Fruit fly (Drosophila melanogaster) whole organism, embryonic: ENCODE measurements around the gene Chd1.

ENCODE experiments used
- CG11093 ChIP-seq: fragments of 200-800 bp; sonication (Bioruptor generic); IDR thresholded peaks from 3 replicates; pipeline ENCODE4 v1.3.6; 2022; ENCODE audit warnings: missing biosample characterization, missing genetic modification characterization
- CG11723 ChIP-seq: fragments of 200-800 bp; sonication (Bioruptor generic); optimal IDR thresholded peaks from 2 replicates; lab custom pipeline; 2017; ENCODE audit warnings: missing biosample characterization, mild to moderate bottlenecking, missing genetic modification characterization
- CG13287 ChIP-seq: fragments of 200-800 bp; sonication (Bioruptor generic); IDR thresholded peaks from 2 replicates; pipeline ENCODE4 v1.3.6; 2022; ENCODE audit warnings: missing biosample characterization, missing genetic modification characterization; ENCODE audit not compliant: partially characterized antibody
- CG16779 ChIP-seq: fragments of 200-800 bp; sonication (Bioruptor generic); IDR thresholded peaks from 2 replicates; pipeline ENCODE4 v1.3.6; 2022; ENCODE audit warnings: missing biosample characterization, missing genetic modification characterization
- CG16813 ChIP-seq: fragments of 200-800 bp; sonication (Bioruptor generic); IDR thresholded peaks from 3 replicates; pipeline ENCODE4 v1.3.6; 2022; ENCODE audit warnings: missing biosample characterization, missing genetic modification characterization; ENCODE audit not compliant: partially characterized antibody
- CG17829 ChIP-seq: fragments of 200-800 bp; optimal IDR thresholded peaks from 2 replicates; lab custom pipeline; 2019; ENCODE audit warnings: missing biosample characterization, mild to moderate bottlenecking, missing genetic modification characterization, moderate library complexity
- CG32532 ChIP-seq: fragments of 200-800 bp; sonication (Bioruptor generic); IDR thresholded peaks from 2 replicates; pipeline ENCODE4 v1.3.6; 2022; ENCODE audit warnings: missing biosample characterization, missing genetic modification characterization
- CG5180 ChIP-seq: fragments of 200-800 bp; sonication (Bioruptor generic); optimal IDR thresholded peaks from 3 replicates; lab custom pipeline; 2017; ENCODE audit warnings: missing biosample characterization, missing genetic modification characterization, mild to moderate bottlenecking, moderate library complexity, missing genetic modification reagents
- CG6175 ChIP-seq: fragments of 200-800 bp; sonication (Bioruptor generic); IDR thresholded peaks from 3 replicates; pipeline ENCODE4 v1.3.6; 2022; ENCODE audit warnings: missing biosample characterization, missing genetic modification characterization
- CG8089 ChIP-seq: fragments of 200-800 bp; sonication (Bioruptor generic); optimal IDR thresholded peaks from 3 replicates; lab custom pipeline; 2016; ENCODE audit warnings: missing biosample characterization, missing genetic modification characterization
- CG9876 ChIP-seq: fragments of 200-800 bp; sonication (Bioruptor generic); optimal IDR thresholded peaks from 2 replicates; lab custom pipeline; 2016; ENCODE audit warnings: missing biosample characterization, missing genetic modification characterization
- CkIIα-i1 ChIP-seq: fragments of 200-800 bp; sonication (Bioruptor generic); IDR thresholded peaks from 2 replicates; pipeline ENCODE4 v1.3.6; 2022; ENCODE audit warnings: missing biosample characterization, missing genetic modification characterization
- Dek ChIP-seq: fragments of 200-800 bp; sonication (Bioruptor generic); optimal IDR thresholded peaks from 3 replicates; lab custom pipeline; 2019; ENCODE audit warnings: missing biosample characterization, mild to moderate bottlenecking, missing genetic modification characterization, moderate library complexity
- Hmx ChIP-seq: fragments of 200-800 bp; sonication (Bioruptor generic); optimal IDR thresholded peaks from 2 replicates; lab custom pipeline; 2016; ENCODE audit warnings: missing biosample characterization, missing genetic modification characterization
- Scr ChIP-seq: fragments of 200-800 bp; sonication (Bioruptor generic); IDR thresholded peaks from 2 replicates; pipeline ENCODE4 v1.3.6; 2022; ENCODE audit warnings: missing biosample characterization, missing genetic modification characterization; ENCODE audit not compliant: partially characterized antibody
- ab ChIP-seq: fragments of 200-800 bp; sonication (Bioruptor generic); optimal IDR thresholded peaks from 2 replicates; lab custom pipeline; 2016; ENCODE audit warnings: missing biosample characterization, missing genetic modification characterization
- abd-A ChIP-seq: fragments of 200-800 bp; sonication (Bioruptor generic); optimal IDR thresholded peaks from 3 replicates; lab custom pipeline; 2019; ENCODE audit warnings: missing biosample characterization, mild to moderate bottlenecking, missing genetic modification characterization, moderate library complexity
- crol ChIP-seq: fragments of 200-800 bp; sonication (Bioruptor generic); IDR thresholded peaks from 2 replicates; pipeline ENCODE4 v1.3.6; 2022; ENCODE audit warnings: missing biosample characterization, missing genetic modification characterization
- gcm2 ChIP-seq: fragments of 200-800 bp; sonication (Bioruptor generic); optimal IDR thresholded peaks from 2 replicates; lab custom pipeline; 2016; ENCODE audit warnings: missing biosample characterization, missing genetic modification characterization
- ken ChIP-seq: fragments of 200-800 bp; sonication (Bioruptor generic); IDR thresholded peaks from 3 replicates; pipeline ENCODE4 v1.3.6; 2022; ENCODE audit warnings: missing biosample characterization, missing genetic modification characterization
- knrl ChIP-seq: fragments of 200-800 bp; sonication (Bioruptor generic); IDR thresholded peaks from 3 replicates; pipeline ENCODE4 v1.3.6; 2022; ENCODE audit warnings: missing biosample characterization, missing genetic modification characterization; ENCODE audit not compliant: partially characterized antibody
- mirr ChIP-seq: fragments of 200-800 bp; sonication (Bioruptor generic); optimal IDR thresholded peaks from 3 replicates; lab custom pipeline; 2018; ENCODE audit warnings: missing biosample characterization, mild to moderate bottlenecking, missing genetic modification characterization
- nerfin-1 ChIP-seq: fragments of 200-800 bp; sonication (Bioruptor generic); optimal IDR thresholded peaks from 3 replicates; lab custom pipeline; 2019; ENCODE audit warnings: missing biosample characterization, mild to moderate bottlenecking, missing genetic modification characterization, moderate library complexity
- pfk ChIP-seq: fragments of 200-800 bp; sonication (Bioruptor generic); optimal IDR thresholded peaks from 2 replicates; lab custom pipeline; 2018; ENCODE audit warnings: missing biosample characterization, mild to moderate bottlenecking, missing genetic modification characterization, moderate library complexity
- ro ChIP-seq: fragments of 200-800 bp; sonication (Bioruptor generic); IDR thresholded peaks from 2 replicates; pipeline ENCODE4 v1.3.6; 2022; ENCODE audit warnings: missing biosample characterization, missing genetic modification characterization
- stc ChIP-seq: fragments of 200-800 bp; sonication (Bioruptor generic); IDR thresholded peaks from 2 replicates; pipeline ENCODE4 v1.3.6; 2022; ENCODE audit warnings: missing biosample characterization, missing genetic modification characterization
- zf30C ChIP-seq: fragments of 200-800 bp; sonication (Bioruptor generic); optimal IDR thresholded peaks from 3 replicates; lab custom pipeline; 2018; ENCODE audit warnings: missing biosample characterization, mild to moderate bottlenecking, missing genetic modification characterization

Gene Chd1

dm6 chr2L:2930646-2931045 is 56.9 kb downstream of the Chd1 start:
- TF ChIP-seq CG16813 (no peak), CG6175 (GFP tag; lab: Robert Waterston, UW) (no peak), CG16779 (GFP tag; lab: Robert Waterston, UW) (no peak), nerfin-1 (no peak), CG8089 (GFP tag; lab: Kevin White, UChicago) (no peak), ken (GFP tag; lab: Robert Waterston, UW) (no peak), mirr (GFP tag; lab: Kevin White, UChicago) (peak; percentile 19), Dek (no peak), knrl (GFP tag; lab: Robert Waterston, UW) (no peak), CG9876 (GFP tag; lab: Kevin White, UChicago) (no peak), abd-A (tag; lab: Kevin White, UChicago) (peak; percentile 60), CG5180 (GFP tag; lab: Kevin White, UChicago) (peak; percentile 14), ro (0 out of 2 replicates have a peak, but pooled peaks have one; percentile 15), CkIIα-i1 (GFP tag; lab: Robert Waterston, UW) (no peak), CG13287 (GFP tag; lab: Robert Waterston, UW) (no peak), Scr (GFP tag; lab: Robert Waterston, UW) (no peak), ab (GFP tag; lab: Kevin White, UChicago) (no peak), gcm2 (GFP tag; lab: Kevin White, UChicago) (no peak), CG11093 (GFP tag; lab: Robert Waterston, UW) (no peak), stc (GFP tag; lab: Robert Waterston, UW) (no peak), CG17829 (no peak), crol (GFP tag; lab: Robert Waterston, UW) (peak; percentile 66), pfk (GFP tag; lab: Kevin White, UChicago) (no peak), zf30C (GFP tag; lab: Kevin White, UChicago) (no peak), CG32532 (GFP tag; lab: Robert Waterston, UW) (0 out of 2 replicates have a peak, but pooled peaks have one; percentile 16), Hmx (GFP tag; lab: Kevin White, UChicago) (no peak), CG11723 (GFP tag; lab: Kevin White, UChicago) (no peak)
- TF ChIP-seq, all 482 proteins: peak for 6
